Worm (Caenorhabditis elegans) whole organism, L1 larva: ENCODE results near the gene nlp-11.

Experiments
- aly-2 ChIP-seq: fragments of 150-350 bp; optimal IDR thresholded peaks from 2 replicates; lab custom pipeline; 2014; ENCODE audit warnings: missing biosample characterization, missing genetic modification characterization
- ces-1 ChIP-seq: fragments of 150-350 bp; optimal IDR thresholded peaks from 2 replicates; lab custom pipeline; 2014; ENCODE audit warnings: missing biosample characterization, missing genetic modification reagents, missing genetic modification characterization
- egl-27 ChIP-seq, 2 experiments: fragments of 150-350 bp in 1 of 2; sonication (generic microtip); optimal IDR thresholded peaks; 3 replicates each; lab custom pipeline; 2017 to 2018; ENCODE audit warnings: missing biosample characterization in 2 of 2, missing genetic modification characterization in 2 of 2, missing genetic modification reagents in 2 of 2
- elt-2 ChIP-seq: sonication (generic microtip); optimal IDR thresholded peaks from 2 replicates; lab custom pipeline; 2016; ENCODE audit warnings: missing genetic modification characterization, mild to moderate bottlenecking, inconsistent platforms, missing compliant biosample characterization, missing genetic modification reagents
- hpl-2 ChIP-seq: fragments of 150-350 bp; optimal IDR thresholded peaks from 2 replicates; lab custom pipeline; 2014; ENCODE audit warnings: missing biosample characterization, missing genetic modification reagents, missing genetic modification characterization
- lsy-2 ChIP-seq, 2 experiments: fragments of 150-350 bp; optimal IDR thresholded peaks; 2 replicates each; lab custom pipeline; 2014; ENCODE audit warnings: missing biosample characterization in 2 of 2, missing genetic modification characterization in 2 of 2
- nhr-12 ChIP-seq: sonication (generic microtip); optimal IDR thresholded peaks from 2 replicates; lab custom pipeline; 2017; ENCODE audit warnings: missing biosample characterization, missing genetic modification characterization
- nhr-20 ChIP-seq: sonication (generic microtip); optimal IDR thresholded peaks from 2 replicates; lab custom pipeline; 2016; ENCODE audit warnings: mild to moderate bottlenecking, missing genetic modification characterization, missing compliant biosample characterization
- nhr-77 ChIP-seq: fragments of 150-350 bp; optimal IDR thresholded peaks from 2 replicates; lab custom pipeline; 2014; ENCODE audit warnings: missing biosample characterization, missing genetic modification characterization
- nhr-90 ChIP-seq: sonication (generic microtip); optimal IDR thresholded peaks from 2 replicates; lab custom pipeline; 2016; ENCODE audit warnings: mild to moderate bottlenecking, missing genetic modification characterization, missing compliant biosample characterization; ENCODE audit not compliant: poor library complexity
- rnt-1 ChIP-seq: sonication (generic microtip); optimal IDR thresholded peaks from 2 replicates; lab custom pipeline; 2016; ENCODE audit warnings: mild to moderate bottlenecking, missing genetic modification characterization, moderate library complexity, missing compliant biosample characterization
- unc-98 ChIP-seq: fragments of 200-800 bp; sonication (Bioruptor generic); IDR thresholded peaks from 2 replicates; pipeline ENCODE4 v1.3.6; 2022; ENCODE audit warnings: missing genetic modification characterization, missing compliant biosample characterization
- ztf-11 ChIP-seq, 2 experiments: sonication (generic microtip); optimal IDR thresholded peaks; 2 replicates each; lab custom pipeline; 2016 to 2017; ENCODE audit warnings: missing genetic modification characterization in 2 of 2, missing biosample characterization in 1 of 2, missing compliant biosample characterization in 1 of 2

DNA sequence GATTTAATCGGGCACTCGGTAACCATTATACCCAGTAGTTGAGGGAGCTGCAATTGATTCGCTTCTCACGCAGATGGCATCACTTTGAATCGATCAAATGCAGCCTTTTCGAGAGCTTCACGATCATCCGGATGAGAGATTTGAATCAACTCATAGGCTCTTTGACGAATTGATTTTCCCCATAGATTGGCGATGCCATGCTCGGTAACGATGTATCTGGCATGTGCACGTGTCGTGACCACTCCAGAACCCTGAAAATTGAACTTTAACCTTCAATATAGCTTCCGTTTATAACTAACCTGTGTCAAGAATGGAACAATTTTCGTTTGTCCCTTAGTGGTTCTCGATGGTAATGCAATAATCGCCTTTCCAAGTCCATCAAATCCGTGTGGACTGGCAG, 7.6 kb downstream of the nlp-11 start:
- no peak for TF ChIP-seq aly-2 (tag; lab: Kevin White, UChicago)
- TF ChIP-seq unc-98 (GFP tag; lab: Robert Waterston, UW) = no peak
- TF ChIP-seq lsy-2 (tag; optimal IDR thresholded peaks at IDR 0.05; lab: Kevin White, UChicago) = no peak
- TF ChIP-seq ztf-11 (tag; optimal IDR thresholded peaks at IDR 0.05; lab: Kevin White, UChicago) = no peak
- TF ChIP-seq elt-2 (tag; lab: Kevin White, UChicago) = no peak
- no peak for TF ChIP-seq hpl-2 (GFP tag; lab: Kevin White, UChicago)
- TF ChIP-seq nhr-20 (tag; lab: Kevin White, UChicago) = no peak
- TF ChIP-seq nhr-12 = no peak
- no peak for TF ChIP-seq nhr-90 (tag; lab: Kevin White, UChicago)
- TF ChIP-seq rnt-1 (tag; lab: Kevin White, UChicago) = no peak
- TF ChIP-seq ces-1 (GFP tag; lab: Kevin White, UChicago) = no peak
- TF ChIP-seq nhr-77 (tag; lab: Kevin White, UChicago) = no peak
- TF ChIP-seq egl-27 (tag; optimal IDR thresholded peaks at IDR 0.05; lab: Kevin White, UChicago) = no peak
